Worm (Caenorhabditis elegans) whole organism, young adult: Measurements from ENCODE around the gene C50F4.8.

Experiments
- B0336.3 ChIP-seq: fragments of 200-800 bp; sonication (Bioruptor generic); IDR thresholded peaks from 2 replicates; pipeline ENCODE4 v1.3.6; 2022; ENCODE audit warnings: missing genetic modification characterization, missing compliant biosample characterization
- C17E4.6 ChIP-seq: fragments of 200-800 bp; sonication (Bioruptor generic); IDR thresholded peaks from 2 replicates; pipeline ENCODE4 v1.3.6; 2022; ENCODE audit warnings: missing genetic modification reagents, missing genetic modification characterization, missing compliant biosample characterization
- F23B12.7 ChIP-seq: sonication (generic microtip); optimal IDR thresholded peaks from 2 replicates; lab custom pipeline; 2017; ENCODE audit warnings: missing genetic modification characterization, mild to moderate bottlenecking, missing compliant biosample characterization, antibody characterized with exemption, moderate library complexity; ENCODE audit not compliant: insufficient read depth
- K11D2.4 ChIP-seq: fragments of 200-800 bp; sonication (Bioruptor generic); IDR thresholded peaks from 2 replicates; pipeline ENCODE4 v1.3.6; 2022; ENCODE audit warnings: missing genetic modification reagents, missing genetic modification characterization, missing compliant biosample characterization
- K12H6.12 ChIP-seq: fragments of 200-800 bp; sonication (Bioruptor generic); optimal IDR thresholded peaks from 2 replicates; lab custom pipeline; 2018; ENCODE audit warnings: mild to moderate bottlenecking, missing genetic modification characterization, missing compliant biosample characterization
- T26A5.8 ChIP-seq: sonication (generic microtip); optimal IDR thresholded peaks from 2 replicates; lab custom pipeline; 2016; ENCODE audit warnings: missing genetic modification characterization, missing compliant biosample characterization
- Y53F4B.3 ChIP-seq: fragments of 200-800 bp; sonication (Bioruptor generic); IDR thresholded peaks from 2 replicates; pipeline ENCODE4 v1.3.6; 2022; ENCODE audit warnings: missing genetic modification reagents, missing genetic modification characterization, missing compliant biosample characterization
- Y79H2A.3 ChIP-seq: fragments of 200-800 bp; sonication (Bioruptor generic); conservative IDR thresholded peaks from 2 replicates; pipeline ENCODE4 v1.3.6; 2022; ENCODE audit warnings: missing genetic modification reagents, missing genetic modification characterization, missing compliant biosample characterization
- ama-1 ChIP-seq, 3 experiments: fragments of 150-350 bp in 1 of 3; sonication (generic microtip) in 2 of 3; optimal IDR thresholded peaks; 2 replicates each; lab custom pipeline; 2014 to 2018; ENCODE audit warnings: missing biosample characterization in 2 of 3, missing genetic modification characterization in 2 of 3, missing genetic modification reagents in 2 of 3
- aptf-2 ChIP-seq: fragments of 200-800 bp; sonication (Bioruptor generic); conservative IDR thresholded peaks from 2 replicates; pipeline ENCODE4 v1.3.6; 2022; ENCODE audit warnings: missing genetic modification reagents, missing genetic modification characterization, missing compliant biosample characterization
- attf-5 ChIP-seq: fragments of 200-800 bp; sonication (Bioruptor generic); optimal IDR thresholded peaks from 2 replicates; lab custom pipeline; 2018; ENCODE audit warnings: mild to moderate bottlenecking, missing genetic modification characterization, missing compliant biosample characterization
- ceh-27 ChIP-seq: fragments of 200-800 bp; sonication (Bioruptor generic); optimal IDR thresholded peaks from 2 replicates; lab custom pipeline; 2018; ENCODE audit warnings: mild to moderate bottlenecking, missing genetic modification characterization, moderate library complexity, missing compliant biosample characterization
- ceh-58 ChIP-seq: fragments of 200-800 bp; sonication (Bioruptor generic); IDR thresholded peaks from 2 replicates; pipeline ENCODE4 v1.3.6; 2022; ENCODE audit warnings: missing genetic modification characterization, missing compliant biosample characterization
- die-1 ChIP-seq: sonication (generic microtip); optimal IDR thresholded peaks from 2 replicates; lab custom pipeline; 2016; ENCODE audit warnings: missing genotype, mild to moderate bottlenecking, missing genetic modification characterization, missing compliant biosample characterization
- dpl-1 ChIP-seq: fragments of 150-350 bp; optimal IDR thresholded peaks from 2 replicates; lab custom pipeline; 2014; ENCODE audit warnings: missing biosample characterization, missing genetic modification reagents, missing genetic modification characterization
- efl-1 ChIP-seq: fragments of 150-350 bp; optimal IDR thresholded peaks from 2 replicates; lab custom pipeline; 2014; ENCODE audit warnings: missing biosample characterization, missing genetic modification reagents, missing genetic modification characterization
- egl-18 ChIP-seq: fragments of 200-800 bp; sonication (Bioruptor generic); IDR thresholded peaks from 2 replicates; pipeline ENCODE4 v1.3.6; 2022; ENCODE audit warnings: missing genetic modification reagents, missing genetic modification characterization, missing compliant biosample characterization
- egrh-3 ChIP-seq: fragments of 200-800 bp; sonication (Bioruptor generic); IDR thresholded peaks from 2 replicates; pipeline ENCODE4 v1.3.6; 2022; ENCODE audit warnings: missing genetic modification reagents, missing genetic modification characterization, missing compliant biosample characterization
- ets-4 ChIP-seq: fragments of 200-800 bp; sonication (Bioruptor generic); optimal IDR thresholded peaks from 2 replicates; lab custom pipeline; 2018; ENCODE audit warnings: mild to moderate bottlenecking, missing genetic modification characterization, missing compliant biosample characterization
- fkh-3 ChIP-seq: sonication (generic microtip); optimal IDR thresholded peaks from 2 replicates; lab custom pipeline; 2016; ENCODE audit warnings: mild to moderate bottlenecking, missing genetic modification characterization, missing compliant biosample characterization
- him-1 ChIP-seq: sonication (generic microtip); optimal IDR thresholded peaks from 2 replicates; lab custom pipeline; 2016; ENCODE audit warnings: missing genotype, missing genetic modification reagents, missing genetic modification characterization, missing compliant biosample characterization
- hlh-12 ChIP-seq: sonication (generic microtip); optimal IDR thresholded peaks from 2 replicates; lab custom pipeline; 2016; ENCODE audit warnings: missing genetic modification characterization, missing compliant biosample characterization
- hlh-26 ChIP-seq: fragments of 200-800 bp; sonication (Bioruptor generic); conservative IDR thresholded peaks from 2 replicates; pipeline ENCODE4 v1.3.6; 2022; ENCODE audit warnings: missing genetic modification reagents, missing genetic modification characterization, missing compliant biosample characterization
- hrde-1 ChIP-seq: sonication (generic microtip); optimal IDR thresholded peaks from 2 replicates; lab custom pipeline; 2016; ENCODE audit warnings: missing genetic modification characterization, mild to moderate bottlenecking, missing compliant biosample characterization, moderate library complexity, missing genotype, missing genetic modification reagents, borderline replicate concordance
- hsf-1 ChIP-seq: fragments of 200-800 bp; sonication (Bioruptor generic); IDR thresholded peaks from 2 replicates; pipeline ENCODE4 v1.3.6; 2022; ENCODE audit warnings: missing genetic modification reagents, missing genetic modification characterization, missing compliant biosample characterization
- let-526 ChIP-seq: fragments of 200-800 bp; sonication (Bioruptor generic); IDR thresholded peaks from 2 replicates; pipeline ENCODE4 v1.3.6; 2022; ENCODE audit warnings: missing genetic modification reagents, missing genetic modification characterization, missing compliant biosample characterization
- lin-26 ChIP-seq: fragments of 200-800 bp; sonication (Bioruptor generic); IDR thresholded peaks from 2 replicates; pipeline ENCODE4 v1.3.6; 2022; ENCODE audit warnings: missing genetic modification reagents, missing genetic modification characterization, missing compliant biosample characterization
- lin-35 ChIP-seq, 3 experiments: fragments of 150-350 bp in 2 of 3; sonication (generic microtip) in 1 of 3; optimal IDR thresholded peaks; 2 replicates each; lab custom pipeline; 2014 to 2018; ENCODE audit warnings: missing biosample characterization in 3 of 3, missing genetic modification characterization in 3 of 3, missing genetic modification reagents in 3 of 3
- lir-1 ChIP-seq: fragments of 200-800 bp; sonication (Bioruptor generic); conservative IDR thresholded peaks from 2 replicates; pipeline ENCODE4 v1.3.6; 2022; ENCODE audit warnings: missing genetic modification reagents, missing genetic modification characterization, missing compliant biosample characterization
- mcd-1 ChIP-seq: fragments of 200-800 bp; sonication (Bioruptor generic); IDR thresholded peaks from 2 replicates; pipeline ENCODE4 v1.3.6; 2022; ENCODE audit warnings: missing genetic modification reagents, missing genetic modification characterization, missing compliant biosample characterization
- nfyb-1 ChIP-seq: fragments of 200-800 bp; sonication (Bioruptor generic); IDR thresholded peaks from 2 replicates; pipeline ENCODE4 v1.3.6; 2022; ENCODE audit warnings: missing genetic modification reagents, missing genetic modification characterization, missing compliant biosample characterization
- nhr-179 ChIP-seq: sonication (generic microtip); optimal IDR thresholded peaks from 2 replicates; lab custom pipeline; 2016; ENCODE audit warnings: mild to moderate bottlenecking, missing genetic modification characterization, missing compliant biosample characterization
- nhr-27 ChIP-seq: fragments of 200-800 bp; sonication (Bioruptor generic); optimal IDR thresholded peaks from 2 replicates; lab custom pipeline; 2018; ENCODE audit warnings: mild to moderate bottlenecking, missing genetic modification characterization, moderate library complexity, missing compliant biosample characterization
- nhr-90 ChIP-seq: sonication (generic microtip); optimal IDR thresholded peaks from 2 replicates; lab custom pipeline; 2016; ENCODE audit warnings: missing genotype, mild to moderate bottlenecking, missing genetic modification characterization, missing compliant biosample characterization
- repo-1 ChIP-seq: sonication (generic microtip); optimal IDR thresholded peaks from 2 replicates; lab custom pipeline; 2017; ENCODE audit warnings: mild to moderate bottlenecking, missing genetic modification characterization, missing compliant biosample characterization
- snpc-1.3 ChIP-seq: sonication (generic microtip); optimal IDR thresholded peaks from 2 replicates; lab custom pipeline; 2017; ENCODE audit warnings: missing genetic modification characterization, mild to moderate bottlenecking, missing compliant biosample characterization, antibody characterized with exemption, moderate library complexity, missing genotype, missing genetic modification reagents; ENCODE audit not compliant: insufficient read depth
- snpc-4 ChIP-seq, 5 experiments: fragments of 150-350 bp in 1 of 5; sonication (generic microtip) in 4 of 5; optimal IDR thresholded peaks; 2 replicates each; lab custom pipeline; 2014 to 2018; ENCODE audit warnings: missing genetic modification characterization in 5 of 5, missing biosample characterization in 3 of 5, antibody characterized with exemption in 2 of 5, mild to moderate bottlenecking in 2 of 5, missing compliant biosample characterization in 2 of 5, missing genotype in 2 of 5, moderate library complexity in 2 of 5, missing genetic modification reagents in 1 of 5
- sptf-2 ChIP-seq: fragments of 200-800 bp; sonication (Bioruptor generic); optimal IDR thresholded peaks from 2 replicates; lab custom pipeline; 2018; ENCODE audit warnings: mild to moderate bottlenecking, missing genetic modification characterization, missing compliant biosample characterization
- tbp1 ChIP-seq: fragments of 200-800 bp; sonication (Bioruptor generic); optimal IDR thresholded peaks from 2 replicates; lab custom pipeline; 2018; ENCODE audit warnings: mild to moderate bottlenecking, missing genetic modification characterization, missing compliant biosample characterization
- xnd-1 ChIP-seq: sonication (generic microtip); optimal IDR thresholded peaks from 2 replicates; lab custom pipeline; 2016; ENCODE audit warnings: missing genotype, missing genetic modification reagents, missing genetic modification characterization, missing compliant biosample characterization
- zfh-2 ChIP-seq: fragments of 200-800 bp; sonication (Bioruptor generic); conservative IDR thresholded peaks from 2 replicates; pipeline ENCODE4 v1.3.6; 2022; ENCODE audit warnings: missing genetic modification reagents, missing genetic modification characterization, missing compliant biosample characterization
- ztf-22 ChIP-seq: fragments of 200-800 bp; sonication (Bioruptor generic); optimal IDR thresholded peaks from 2 replicates; lab custom pipeline; 2018; ENCODE audit warnings: mild to moderate bottlenecking, missing genetic modification characterization, moderate library complexity, missing compliant biosample characterization
- ztf-3 ChIP-seq: fragments of 200-800 bp; sonication (Bioruptor generic); optimal IDR thresholded peaks from 2 replicates; lab custom pipeline; 2018; ENCODE audit warnings: mild to moderate bottlenecking, missing genetic modification characterization, missing compliant biosample characterization

Gene C50F4.8

DNA sequence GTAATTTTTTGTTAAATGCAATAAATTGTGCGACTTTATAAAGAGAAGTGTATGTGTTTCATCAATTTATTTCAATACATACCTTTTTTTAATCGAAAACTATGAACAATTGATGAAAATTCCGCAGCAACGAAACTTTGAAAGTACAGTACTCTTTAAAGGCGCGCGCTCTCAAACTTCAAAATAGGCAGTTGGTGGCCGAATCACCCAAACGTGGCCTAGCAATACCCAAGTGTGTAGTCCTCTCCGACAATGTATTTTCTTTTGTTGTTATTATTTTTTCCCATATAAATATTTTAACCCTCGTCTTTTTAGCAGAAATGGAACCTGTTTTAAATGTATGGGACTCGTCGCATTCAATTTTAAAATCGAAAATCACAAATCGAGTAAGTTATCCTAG is 17.8 kb upstream of the C50F4.8 start, which contains the start of gene C50F4.4 (continued):
- TF ChIP-seq Y79H2A.3 (GFP tag; lab: Robert Waterston, UW) (0 out of 2 replicates have a peak, but pooled peaks have one; percentile 18), snpc-1.3 (tag; lab: Kevin White, UChicago) (no peak), K11D2.4 (peak; percentile 58; the same call in 1 of the 2 replicates), efl-1 (GFP tag; lab: Kevin White, UChicago) (peak; percentile 50), dpl-1 (GFP tag; lab: Kevin White, UChicago) (peak; percentile 17), egl-18 (GFP tag; lab: Robert Waterston, UW) (no peak), T26A5.8 (no peak), fkh-3 (tag; lab: Kevin White, UChicago) (no peak), him-1 (tag; lab: Kevin White, UChicago) (peak; percentile 50), hlh-26 (no peak)

ce11 chrV:9534621-9535020 is 16.0 kb upstream of the C50F4.8 start, which contains the start of gene tag-329:
tag-329 (plus strand) TSS chrV:9534921.
- TF ChIP-seq F23B12.7 (tag; lab: Kevin White, UChicago) (no peak), K12H6.12 (no peak), ama-1 (optimal IDR thresholded peaks at IDR 0.05; lab: Kevin White, UChicago) (no peak), ama-1 (GFP tag; optimal IDR thresholded peaks at IDR 0.05; lab: Kevin White, UChicago) (no peak), snpc-4 (GFP tag; optimal IDR thresholded peaks at IDR 0.05; lab: Kevin White, UChicago) (no peak), snpc-4 (tag; optimal IDR thresholded peaks at IDR 0.05; lab: Kevin White, UChicago) (no peak), nfyb-1 (no peak), egrh-3 (GFP tag; lab: Robert Waterston, UW) (no peak), xnd-1 (tag; lab: Kevin White, UChicago) (no peak), T26A5.8 (no peak), ceh-58 (no peak), ztf-22 (GFP tag; lab: Kevin White, UChicago) (no peak), nhr-27 (tag; lab: Kevin White, UChicago) (no peak), C17E4.6 (no peak), nhr-179 (tag; lab: Kevin White, UChicago) (no peak), mcd-1 (GFP tag; lab: Robert Waterston, UW) (no peak), attf-5 (no peak), let-526 (GFP tag; lab: Robert Waterston, UW) (no peak), die-1 (no peak)

DNA sequence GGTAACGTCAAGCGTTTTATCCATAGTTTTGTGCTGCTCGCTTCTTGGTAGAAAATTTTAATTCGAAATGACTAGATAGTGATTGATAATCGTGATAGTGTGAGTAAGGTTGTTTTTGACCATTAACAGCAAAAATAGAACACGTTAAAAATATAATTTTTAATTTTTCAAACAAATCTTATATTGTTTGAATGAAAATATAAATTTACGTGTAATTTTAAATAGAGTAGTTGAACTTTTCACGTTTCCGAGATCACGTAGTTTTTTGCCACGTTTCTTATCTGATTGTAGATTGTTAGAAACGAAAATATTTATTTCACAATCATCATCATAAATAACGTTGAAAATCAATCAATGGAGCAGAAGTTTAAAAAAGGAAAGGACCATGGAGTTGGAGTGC is 12.8 kb upstream of the C50F4.8 start, which contains the start of the genes C50F4.10 and pfk-1.2:
Gene C50F4.10, minus strand, starts transcription at position 101 of the 400 bp plus-strand sequence.
Gene pfk-1.2, plus strand, starts transcription at position 325 of the 400 bp plus-strand sequence.
- TF ChIP-seq hrde-1 (tag; lab: Kevin White, UChicago) (no peak), efl-1 (GFP tag; lab: Kevin White, UChicago) (no peak), repo-1 (no peak), Y53F4B.3 (GFP tag; lab: Robert Waterston, UW) (no peak), ztf-3 (no peak), tbp1 (GFP tag; lab: Kevin White, UChicago) (no peak), lin-35 (GFP tag; optimal IDR thresholded peaks at IDR 0.05; lab: Kevin White, UChicago) (no peak), attf-5 (no peak), hsf-1 (GFP tag; lab: Robert Waterston, UW) (no peak), ets-4 (GFP tag; lab: Kevin White, UChicago) (no peak), sptf-2 (GFP tag; lab: Kevin White, UChicago) (no peak), hlh-12 (tag; lab: Kevin White, UChicago) (no peak), nhr-90 (tag; lab: Kevin White, UChicago) (no peak), lin-26 (GFP tag; lab: Robert Waterston, UW) (no peak), B0336.3 (no peak), aptf-2 (no peak), snpc-4 (GFP tag; optimal IDR thresholded peaks at IDR 0.05; lab: Kevin White, UChicago) (no peak), snpc-4 (tag; optimal IDR thresholded peaks at IDR 0.05; lab: Kevin White, UChicago) (no peak), ceh-27 (GFP tag; lab: Kevin White, UChicago) (no peak), zfh-2 (GFP tag; lab: Robert Waterston, UW) (no peak), lir-1 (GFP tag; lab: Robert Waterston, UW) (no peak)
